Fruit fly (Drosophila melanogaster): ENCODE measurements around the gene enc.

DNA sequence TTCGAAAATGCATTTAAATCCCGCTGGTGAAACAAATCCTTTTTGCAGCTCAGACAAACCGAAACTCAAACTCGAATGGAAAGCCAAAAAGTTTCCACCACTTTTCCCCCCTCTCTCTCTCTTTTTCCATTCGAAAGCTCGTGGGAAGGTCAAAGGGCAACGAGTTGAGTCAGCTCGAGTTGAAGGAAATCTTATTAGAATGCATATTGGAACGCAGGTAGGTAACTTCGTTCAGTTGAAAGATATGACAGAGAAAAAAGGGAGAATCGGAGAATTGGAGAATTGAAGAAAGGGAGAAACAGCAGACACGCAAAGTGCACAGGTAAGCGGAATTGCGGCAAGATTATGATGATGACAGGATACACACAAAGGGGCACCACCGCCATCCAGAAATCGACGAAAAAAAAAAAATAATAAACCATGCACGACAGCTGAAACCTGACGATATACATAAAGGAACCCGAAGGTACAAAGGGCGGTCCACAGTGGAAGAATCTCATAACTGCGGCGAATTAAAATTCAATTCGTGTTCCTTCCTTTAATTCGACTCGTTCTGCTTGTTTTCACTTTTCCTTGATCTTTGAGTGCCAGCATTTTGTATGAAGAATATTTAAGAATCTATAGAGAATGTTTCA lies 35.8 kb upstream of the enc start:
- TF ChIP-seq psq (optimal IDR thresholded peaks at IDR 0.05) (no peak), Dll (optimal IDR thresholded peaks at IDR 0.05) (no peak)
